Fruit fly (Drosophila melanogaster) whole organism, embryonic: ENCODE results near the gene Gr93d.

ENCODE experiments used
- Atf-2 ChIP-seq: fragments of 200-800 bp; sonication (Bioruptor generic); optimal IDR thresholded peaks from 2 replicates; lab custom pipeline; 2016; ENCODE audit warnings: missing biosample characterization, missing genetic modification characterization
- Bgb ChIP-seq: fragments of 200-800 bp; sonication (Bioruptor generic); IDR thresholded peaks from 2 replicates; pipeline ENCODE4 v1.3.6; 2022; ENCODE audit warnings: missing biosample characterization, missing genetic modification characterization; ENCODE audit not compliant: partially characterized antibody
- CG10274 ChIP-seq: fragments of 200-800 bp; sonication (Bioruptor generic); optimal IDR thresholded peaks from 3 replicates; lab custom pipeline; 2017; ENCODE audit warnings: missing biosample characterization, mild to moderate bottlenecking, missing genetic modification characterization
- CG11504 ChIP-seq: fragments of 200-800 bp; sonication (Bioruptor generic); optimal IDR thresholded peaks from 3 replicates; lab custom pipeline; 2019; ENCODE audit warnings: missing biosample characterization, mild to moderate bottlenecking, missing genetic modification characterization, moderate library complexity
- CG13287 ChIP-seq: fragments of 200-800 bp; sonication (Bioruptor generic); IDR thresholded peaks from 2 replicates; pipeline ENCODE4 v1.3.6; 2022; ENCODE audit warnings: missing biosample characterization, missing genetic modification characterization; ENCODE audit not compliant: partially characterized antibody
- CG14860 ChIP-seq: fragments of 200-800 bp; sonication (Bioruptor generic); IDR thresholded peaks from 3 replicates; pipeline ENCODE4 v1.3.6; 2022; ENCODE audit warnings: missing biosample characterization, missing genetic modification characterization; ENCODE audit not compliant: partially characterized antibody
- CG15479 ChIP-seq: fragments of 200-800 bp; sonication (Bioruptor generic); optimal IDR thresholded peaks from 3 replicates; lab custom pipeline; 2019; ENCODE audit warnings: missing biosample characterization, mild to moderate bottlenecking, missing genetic modification characterization, moderate library complexity
- CG15601 ChIP-seq: fragments of 200-800 bp; sonication (Bioruptor generic); optimal IDR thresholded peaks from 3 replicates; lab custom pipeline; 2019; ENCODE audit warnings: missing biosample characterization, mild to moderate bottlenecking, missing genetic modification characterization, moderate library complexity
- CG16813 ChIP-seq: fragments of 200-800 bp; sonication (Bioruptor generic); IDR thresholded peaks from 3 replicates; pipeline ENCODE4 v1.3.6; 2022; ENCODE audit warnings: missing biosample characterization, missing genetic modification characterization; ENCODE audit not compliant: partially characterized antibody
- CG17802 ChIP-seq: fragments of 200-800 bp; sonication (Bioruptor generic); optimal IDR thresholded peaks from 2 replicates; lab custom pipeline; 2018; ENCODE audit warnings: missing biosample characterization, mild to moderate bottlenecking, missing genetic modification characterization, moderate library complexity
- CG32772 ChIP-seq: fragments of 200-800 bp; sonication (Bioruptor generic); IDR thresholded peaks from 2 replicates; pipeline ENCODE4 v1.3.6; 2022; ENCODE audit warnings: missing biosample characterization, missing genetic modification characterization
- CG33213 ChIP-seq: fragments of 200-800 bp; sonication (Bioruptor generic); optimal IDR thresholded peaks from 3 replicates; lab custom pipeline; 2016; ENCODE audit warnings: missing biosample characterization, missing genetic modification characterization
- CG6272 ChIP-seq: fragments of 200-800 bp; sonication (Bioruptor generic); IDR thresholded peaks from 2 replicates; pipeline ENCODE4 v1.3.6; 2022; ENCODE audit warnings: missing biosample characterization, missing genetic modification characterization
- CG8944 ChIP-seq: fragments of 200-800 bp; sonication (Bioruptor generic); optimal IDR thresholded peaks from 3 replicates; lab custom pipeline; 2016; ENCODE audit warnings: missing biosample characterization, missing genetic modification characterization
- CkIIα-i1 ChIP-seq: fragments of 200-800 bp; sonication (Bioruptor generic); IDR thresholded peaks from 2 replicates; pipeline ENCODE4 v1.3.6; 2022; ENCODE audit warnings: missing biosample characterization, missing genetic modification characterization
- E2f2 ChIP-seq: fragments of 200-800 bp; sonication (Bioruptor generic); IDR thresholded peaks from 2 replicates; pipeline ENCODE4 v1.3.6; 2022; ENCODE audit warnings: missing biosample characterization, missing genetic modification characterization
- Eip74EF ChIP-seq, 2 experiments: fragments of 200-800 bp in 1 of 2; fragments of >200 bp in 1 of 2; sonication (Bioruptor generic) in 1 of 2; optimal IDR thresholded peaks; 2 replicates each; lab custom pipeline; 2017 to 2019; ENCODE audit warnings: missing biosample characterization in 2 of 2, missing genetic modification characterization in 2 of 2, mild to moderate bottlenecking in 1 of 2, moderate library complexity in 1 of 2
- Ets65A ChIP-seq: fragments of 200-800 bp; sonication (Bioruptor generic); peaks from one replicate; lab custom pipeline; 2016; ENCODE audit warnings: missing biosample characterization, missing genetic modification characterization
- Ets97D ChIP-seq: fragments of 200-800 bp; sonication (Bioruptor generic); optimal IDR thresholded peaks from 3 replicates; lab custom pipeline; 2016; ENCODE audit warnings: missing biosample characterization, missing genetic modification characterization
- HHEX ChIP-seq: fragments of 200-800 bp; sonication (Bioruptor generic); optimal IDR thresholded peaks from 3 replicates; lab custom pipeline; 2017; ENCODE audit warnings: missing biosample characterization, mild to moderate bottlenecking, missing genetic modification characterization, missing genetic modification reagents
- HLH4C ChIP-seq: fragments of 200-800 bp; sonication (Bioruptor generic); IDR thresholded peaks from 3 replicates; pipeline ENCODE4 v1.3.6; 2022; ENCODE audit warnings: missing biosample characterization, missing genetic modification characterization; ENCODE audit not compliant: partially characterized antibody
- HmgD ChIP-seq: fragments of 200-800 bp; sonication (Bioruptor generic); optimal IDR thresholded peaks from 3 replicates; lab custom pipeline; 2016; ENCODE audit warnings: missing biosample characterization, missing genetic modification characterization
- HmgZ ChIP-seq: fragments of 200-800 bp; sonication (Bioruptor generic); optimal IDR thresholded peaks from 2 replicates; lab custom pipeline; 2018; ENCODE audit warnings: missing biosample characterization, mild to moderate bottlenecking, missing genetic modification characterization
- Hr78 ChIP-seq, 2 experiments: fragments of 200-800 bp in 1 of 2; fragments of >200 bp in 1 of 2; sonication (Bioruptor generic) in 1 of 2; optimal IDR thresholded peaks; 2 replicates each; lab custom pipeline; 2017 to 2019; ENCODE audit warnings: missing biosample characterization in 2 of 2, missing genetic modification characterization in 2 of 2, mild to moderate bottlenecking in 1 of 2, moderate library complexity in 1 of 2
- Lpt ChIP-seq: fragments of >200 bp; optimal IDR thresholded peaks from 2 replicates; lab custom pipeline; 2018; ENCODE audit warnings: missing biosample characterization, missing genetic modification characterization
- Nf-YA ChIP-seq: fragments of 200-800 bp; sonication (Bioruptor generic); IDR thresholded peaks from 2 replicates; pipeline ENCODE4 v1.3.6; 2022; ENCODE audit warnings: missing biosample characterization, missing genetic modification characterization
- Pdp1 ChIP-seq, 2 experiments: fragments of 200-800 bp; sonication (Bioruptor generic); optimal IDR thresholded peaks; 3 replicates each; lab custom pipeline; 2016; ENCODE audit warnings: missing biosample characterization in 2 of 2, missing genetic modification characterization in 2 of 2, mild to moderate bottlenecking in 1 of 2, moderate library complexity in 1 of 2
- Rfx ChIP-seq: fragments of 200-800 bp; sonication (Bioruptor generic); IDR thresholded peaks from 2 replicates; pipeline ENCODE4 v1.3.6; 2022; ENCODE audit warnings: missing biosample characterization, missing genetic modification characterization
- Scr ChIP-seq: fragments of 200-800 bp; sonication (Bioruptor generic); IDR thresholded peaks from 2 replicates; pipeline ENCODE4 v1.3.6; 2022; ENCODE audit warnings: missing biosample characterization, missing genetic modification characterization; ENCODE audit not compliant: partially characterized antibody
- Sry-δ ChIP-seq: fragments of 200-800 bp; sonication (Bioruptor generic); optimal IDR thresholded peaks from 2 replicates; lab custom pipeline; 2016; ENCODE audit warnings: missing biosample characterization, missing genetic modification characterization
- ara ChIP-seq: fragments of 200-800 bp; sonication (Bioruptor generic); IDR thresholded peaks from 2 replicates; pipeline ENCODE4 v1.3.6; 2022; ENCODE audit warnings: missing biosample characterization, missing genetic modification characterization
- ci ChIP-seq: fragments of 200-800 bp; sonication (Bioruptor generic); IDR thresholded peaks from 3 replicates; pipeline ENCODE4 v1.3.6; 2022; ENCODE audit warnings: missing biosample characterization, missing genetic modification characterization
- corto ChIP-seq: fragments of 200-800 bp; sonication (Bioruptor generic); optimal IDR thresholded peaks from 2 replicates; lab custom pipeline; 2016; ENCODE audit warnings: missing biosample characterization, mild to moderate bottlenecking, missing genetic modification characterization, moderate library complexity
- dan ChIP-seq: fragments of 200-800 bp; sonication (Bioruptor generic); IDR thresholded peaks from 2 replicates; pipeline ENCODE4 v1.3.6; 2022; ENCODE audit warnings: missing biosample characterization, missing genetic modification characterization
- gcm ChIP-seq: fragments of 200-800 bp; sonication (Bioruptor generic); optimal IDR thresholded peaks from 2 replicates; lab custom pipeline; 2019; ENCODE audit warnings: missing biosample characterization, mild to moderate bottlenecking, missing genetic modification characterization, moderate library complexity
- hb ChIP-seq: fragments of 200-800 bp; sonication (Bioruptor generic); IDR thresholded peaks from 3 replicates; pipeline ENCODE4 v1.3.6; 2022; ENCODE audit warnings: missing biosample characterization, missing genetic modification characterization; ENCODE audit not compliant: partially characterized antibody
- inv ChIP-seq: fragments of 200-800 bp; sonication (Bioruptor generic); IDR thresholded peaks from 2 replicates; pipeline ENCODE4 v1.3.6; 2022; ENCODE audit warnings: missing biosample characterization, missing genetic modification characterization; ENCODE audit not compliant: partially characterized antibody
- knrl ChIP-seq: fragments of 200-800 bp; sonication (Bioruptor generic); IDR thresholded peaks from 3 replicates; pipeline ENCODE4 v1.3.6; 2022; ENCODE audit warnings: missing biosample characterization, missing genetic modification characterization; ENCODE audit not compliant: partially characterized antibody
- lab ChIP-seq: fragments of 200-800 bp; sonication (Bioruptor generic); optimal IDR thresholded peaks from 3 replicates; lab custom pipeline; 2017; ENCODE audit warnings: missing biosample characterization, missing genetic modification characterization, mild to moderate bottlenecking, moderate library complexity, missing genetic modification reagents
- luna ChIP-seq: fragments of 200-800 bp; sonication (Bioruptor generic); optimal IDR thresholded peaks from 2 replicates; lab custom pipeline; 2016; ENCODE audit warnings: missing biosample characterization, missing genetic modification characterization
- pros ChIP-seq: fragments of 200-800 bp; sonication (Bioruptor generic); optimal IDR thresholded peaks from 3 replicates; lab custom pipeline; 2019; ENCODE audit warnings: missing biosample characterization, mild to moderate bottlenecking, missing genetic modification characterization, moderate library complexity
- sisA ChIP-seq: fragments of 200-800 bp; sonication (Bioruptor generic); IDR thresholded peaks from 2 replicates; pipeline ENCODE4 v1.3.6; 2022; ENCODE audit warnings: missing biosample characterization, missing genetic modification characterization
- stwl ChIP-seq: fragments of 200-800 bp; sonication (Bioruptor generic); optimal IDR thresholded peaks from 3 replicates; lab custom pipeline; 2018; ENCODE audit warnings: missing biosample characterization, mild to moderate bottlenecking, missing genetic modification characterization, moderate library complexity
- trem ChIP-seq: fragments of 200-800 bp; optimal IDR thresholded peaks from 3 replicates; lab custom pipeline; 2019; ENCODE audit warnings: missing biosample characterization, mild to moderate bottlenecking, missing genetic modification characterization, moderate library complexity
- trh ChIP-seq: fragments of 200-800 bp; sonication (Bioruptor generic); optimal IDR thresholded peaks from 2 replicates; lab custom pipeline; 2016; ENCODE audit warnings: missing biosample characterization, missing genetic modification characterization
- vnd ChIP-seq: fragments of 200-800 bp; sonication (Bioruptor generic); IDR thresholded peaks from 3 replicates; pipeline ENCODE4 v1.3.6; 2022; ENCODE audit warnings: missing biosample characterization, missing genetic modification characterization; ENCODE audit not compliant: partially characterized antibody

Gene Gr93d

dm6 chr3R:21888696-21889602, 42.5 kb upstream of the Gr93d start, which contains the start of gene CG43844:
CG43844 (plus strand) TSS chr3R:21889539.
- TF ChIP-seq CG15479: no peak
- TF ChIP-seq Lpt (GFP tag; lab: Kevin White, UChicago): no peak
- no peak for TF ChIP-seq Atf-2
- TF ChIP-seq CG33213 (GFP tag; lab: Kevin White, UChicago): peak; percentile 3
- peak; percentile 43 for TF ChIP-seq HmgZ (tag; lab: Kevin White, UChicago)
- TF ChIP-seq CG17802 (tag; lab: Kevin White, UChicago): no peak
- no peak for TF ChIP-seq corto
- no peak for TF ChIP-seq HmgD (GFP tag; lab: Kevin White, UChicago)
- peak; percentile 20 for TF ChIP-seq CG11504 (tag; lab: Kevin White, UChicago)
- TF ChIP-seq knrl (GFP tag; lab: Robert Waterston, UW): peak; percentile 76
- peak; percentile 85 for TF ChIP-seq Bgb (GFP tag; lab: Robert Waterston, UW)
- TF ChIP-seq E2f2 (GFP tag; lab: Robert Waterston, UW): no peak
- TF ChIP-seq sisA (GFP tag; lab: Robert Waterston, UW): 0 out of 2 replicates have a peak, but pooled peaks have one; percentile 6
- TF ChIP-seq luna (GFP tag; lab: Kevin White, UChicago): no peak
- TF ChIP-seq CG32772: no peak
- TF ChIP-seq dan (GFP tag; lab: Robert Waterston, UW): no peak
- TF ChIP-seq ara (GFP tag; lab: Robert Waterston, UW): 0 out of 2 replicates have a peak, but pooled peaks have one; percentile 33
- TF ChIP-seq vnd (GFP tag; lab: Robert Waterston, UW): peak; percentile 45; the same call in 1 of the 3 replicates
- TF ChIP-seq Nf-YA (GFP tag; lab: Robert Waterston, UW): no peak
- TF ChIP-seq trh (GFP tag; lab: Kevin White, UChicago): no peak
- TF ChIP-seq inv (GFP tag; lab: Robert Waterston, UW): peak; percentile 52; the same call in 1 of the 2 replicates
- TF ChIP-seq Eip74EF (GFP tag; optimal IDR thresholded peaks at IDR 0.05; lab: Kevin White, UChicago): no peak
- TF ChIP-seq trem (tag; lab: Kevin White, UChicago): peak; percentile 7
- peak; percentile 71 for TF ChIP-seq CG16813
- TF ChIP-seq lab (GFP tag; lab: Kevin White, UChicago): peak; percentile 14
- TF ChIP-seq Hr78 (GFP tag; optimal IDR thresholded peaks at IDR 0.05; lab: Kevin White, UChicago): peak in 1 of 2 experiments; percentile 65
- TF ChIP-seq Ets97D (GFP tag; lab: Kevin White, UChicago): peak; percentile 3
- peak; percentile 71 for TF ChIP-seq CG13287 (GFP tag; lab: Robert Waterston, UW)
- TF ChIP-seq CG15601 (tag; lab: Kevin White, UChicago): peak; percentile 88
- TF ChIP-seq Sry-δ (GFP tag; lab: Kevin White, UChicago): peak; percentile 2
- TF ChIP-seq gcm (GFP tag; lab: Kevin White, UChicago): peak; percentile 83
- TF ChIP-seq stwl (tag; lab: Kevin White, UChicago): peak; percentile 76
- TF ChIP-seq Scr (GFP tag; lab: Robert Waterston, UW): peak; percentile 28; the same call in 1 of the 2 replicates
- TF ChIP-seq Ets65A (GFP tag; lab: Kevin White, UChicago): peak; percentile 60
- no peak for TF ChIP-seq HHEX
- peak in 1 of 2 experiments; percentile 21 for TF ChIP-seq Pdp1 (GFP tag; optimal IDR thresholded peaks at IDR 0.05; lab: Kevin White, UChicago)
- TF ChIP-seq hb (GFP tag; lab: Robert Waterston, UW): peak; percentile 64; the same call in 1 of the 3 replicates
- TF ChIP-seq CG8944 (GFP tag; lab: Kevin White, UChicago): no peak
- TF ChIP-seq CG14860 (GFP tag; lab: Robert Waterston, UW): peak; percentile 34; the same call in 2 of the 3 replicates
- TF ChIP-seq Rfx: peak; percentile 24; the same call in 1 of the 2 replicates
- no peak for TF ChIP-seq pros (GFP tag; lab: Kevin White, UChicago)
- TF ChIP-seq CkIIα-i1 (GFP tag; lab: Robert Waterston, UW): no peak
- peak; percentile 90 for TF ChIP-seq CG10274
- 0 out of 3 replicates have a peak, but pooled peaks have one; percentile 42 for TF ChIP-seq ci (GFP tag; lab: Robert Waterston, UW)
- TF ChIP-seq CG6272 (GFP tag; lab: Robert Waterston, UW): peak; percentile 20; the same call in 1 of the 2 replicates
- peak; percentile 54; the same call in 2 of the 3 replicates for TF ChIP-seq HLH4C
